Worm (Caenorhabditis elegans) whole organism, L2 larva: ENCODE results near the gene ins-8.
A peak's percentile ranks its signal among the peaks of the same experiment; 100 is the strongest.

ENCODE experiments used
- F13H6.1 ChIP-seq: sonication (generic microtip); optimal IDR thresholded peaks from 2 replicates; lab custom pipeline; 2016; ENCODE audit warnings: missing genetic modification characterization, missing compliant biosample characterization
- R02D3.7 ChIP-seq: fragments of 150-350 bp; optimal IDR thresholded peaks from 2 replicates; lab custom pipeline; 2014; ENCODE audit warnings: missing biosample characterization, missing genetic modification characterization
- Y55F3AM.14 ChIP-seq: fragments of 200-800 bp; sonication (Bioruptor generic); optimal IDR thresholded peaks from 2 replicates; lab custom pipeline; 2018; ENCODE audit warnings: mild to moderate bottlenecking, missing genetic modification characterization, missing compliant biosample characterization
- ZK546.5 ChIP-seq: sonication (generic microtip); optimal IDR thresholded peaks from 2 replicates; lab custom pipeline; 2017; ENCODE audit warnings: missing biosample characterization, missing genetic modification characterization
- alr-1 ChIP-seq: fragments of 150-350 bp; optimal IDR thresholded peaks from 2 replicates; lab custom pipeline; 2014; ENCODE audit warnings: missing biosample characterization, missing genetic modification characterization
- aly-2 ChIP-seq: fragments of 150-350 bp; optimal IDR thresholded peaks from 2 replicates; lab custom pipeline; 2014; ENCODE audit warnings: missing biosample characterization, missing genetic modification characterization
- ama-1 ChIP-seq: fragments of 150-350 bp; optimal IDR thresholded peaks from 2 replicates; lab custom pipeline; 2018; ENCODE audit warnings: inconsistent platforms
- blmp-1 ChIP-seq: sonication (generic microtip); optimal IDR thresholded peaks from 2 replicates; lab custom pipeline; 2017; ENCODE audit warnings: missing genetic modification characterization, mild to moderate bottlenecking, missing compliant biosample characterization, antibody characterized with exemption, moderate library complexity; ENCODE audit not compliant: insufficient read depth
- ceh-82 ChIP-seq: fragments of 150-350 bp; optimal IDR thresholded peaks from 2 replicates; lab custom pipeline; 2014; ENCODE audit warnings: missing biosample characterization, missing genetic modification characterization
- crh-2 ChIP-seq: sonication (generic microtip); optimal IDR thresholded peaks from 2 replicates; lab custom pipeline; 2017; ENCODE audit warnings: missing biosample characterization, missing genetic modification characterization
- dmd-4 ChIP-seq: sonication (generic microtip); optimal IDR thresholded peaks from 2 replicates; lab custom pipeline; 2017; ENCODE audit warnings: missing biosample characterization, missing genetic modification characterization
- egl-27 ChIP-seq: sonication (generic microtip); optimal IDR thresholded peaks from 3 replicates; lab custom pipeline; 2017; ENCODE audit warnings: missing biosample characterization, missing genetic modification reagents, missing genetic modification characterization
- elt-1 ChIP-seq: fragments of 150-350 bp; optimal IDR thresholded peaks from 2 replicates; lab custom pipeline; 2014; ENCODE audit warnings: missing biosample characterization, missing genetic modification characterization
- elt-3 ChIP-seq: sonication (generic microtip); optimal IDR thresholded peaks from 2 replicates; lab custom pipeline; 2017; ENCODE audit warnings: missing biosample characterization, missing genetic modification characterization
- fos-1 ChIP-seq: fragments of 150-350 bp; optimal IDR thresholded peaks from 2 replicates; lab custom pipeline; 2014; ENCODE audit warnings: missing biosample characterization, missing genetic modification characterization
- gmeb-1 ChIP-seq: fragments of 150-350 bp; optimal IDR thresholded peaks from 2 replicates; lab custom pipeline; 2014; ENCODE audit warnings: missing biosample characterization, missing genetic modification characterization
- lin-13 ChIP-seq: fragments of 150-350 bp; optimal IDR thresholded peaks from 2 replicates; lab custom pipeline; 2014; ENCODE audit warnings: missing biosample characterization, missing genetic modification reagents, missing genetic modification characterization
- lin-39 ChIP-seq: fragments of 150-350 bp; optimal IDR thresholded peaks from 2 replicates; lab custom pipeline; 2014; ENCODE audit warnings: missing biosample characterization, missing genetic modification reagents, missing genetic modification characterization
- lsy-2 ChIP-seq, 2 experiments: fragments of 150-350 bp in 1 of 2; sonication (generic microtip) in 1 of 2; optimal IDR thresholded peaks; 2 replicates each; lab custom pipeline; 2014 to 2017; ENCODE audit warnings: missing biosample characterization in 2 of 2, missing genetic modification characterization in 2 of 2
- mab-5 ChIP-seq: fragments of 150-350 bp; optimal IDR thresholded peaks from 2 replicates; lab custom pipeline; 2014; ENCODE audit warnings: missing biosample characterization, missing genetic modification characterization
- mbf-1 ChIP-seq: sonication (generic microtip); optimal IDR thresholded peaks from 2 replicates; lab custom pipeline; 2017; ENCODE audit warnings: missing biosample characterization, missing genetic modification characterization
- mdl-1 ChIP-seq, 2 experiments: fragments of 150-350 bp in 1 of 2; sonication (generic microtip) in 1 of 2; optimal IDR thresholded peaks; 2 replicates each; lab custom pipeline; 2017; ENCODE audit warnings: missing biosample characterization in 2 of 2, missing genetic modification characterization in 2 of 2
- nhr-10 ChIP-seq: sonication (generic microtip); optimal IDR thresholded peaks from 2 replicates; lab custom pipeline; 2017; ENCODE audit warnings: missing biosample characterization, missing genetic modification characterization
- nhr-11 ChIP-seq: fragments of 150-350 bp; optimal IDR thresholded peaks from 2 replicates; lab custom pipeline; 2014; ENCODE audit warnings: missing biosample characterization, missing genetic modification characterization
- nhr-129 ChIP-seq: fragments of 150-350 bp; optimal IDR thresholded peaks from 2 replicates; lab custom pipeline; 2014; ENCODE audit warnings: missing biosample characterization, missing genetic modification characterization
- nhr-21 ChIP-seq: fragments of 150-350 bp; optimal IDR thresholded peaks from 2 replicates; lab custom pipeline; 2014; ENCODE audit warnings: missing biosample characterization, missing genetic modification characterization
- nhr-23 ChIP-seq: fragments of 150-350 bp; optimal IDR thresholded peaks from 2 replicates; lab custom pipeline; 2014; ENCODE audit warnings: missing biosample characterization, missing genetic modification reagents, missing genetic modification characterization
- nhr-25 ChIP-seq: fragments of 150-350 bp; sonication (generic microtip); optimal IDR thresholded peaks from 3 replicates; lab custom pipeline; 2014; ENCODE audit warnings: missing biosample characterization, missing genetic modification characterization
- nhr-6 ChIP-seq: fragments of 150-350 bp; optimal IDR thresholded peaks from 2 replicates; lab custom pipeline; 2014; ENCODE audit warnings: missing biosample characterization, missing genetic modification characterization
- nhr-77 ChIP-seq: fragments of 150-350 bp; optimal IDR thresholded peaks from 2 replicates; lab custom pipeline; 2014; ENCODE audit warnings: missing biosample characterization, missing genetic modification characterization
- skn-1 ChIP-seq: sonication (generic microtip); optimal IDR thresholded peaks from 2 replicates; lab custom pipeline; 2017; ENCODE audit warnings: missing biosample characterization, missing genetic modification characterization
- sma-3 ChIP-seq: sonication (generic microtip); optimal IDR thresholded peaks from 2 replicates; lab custom pipeline; 2016; ENCODE audit warnings: missing genetic modification reagents, missing genetic modification characterization, missing compliant biosample characterization
- sma-9 ChIP-seq, 2 experiments: fragments of 150-350 bp in 1 of 2; sonication (generic microtip) in 1 of 2; optimal IDR thresholded peaks; 2 replicates each; lab custom pipeline; 2014 to 2016; ENCODE audit warnings: missing genetic modification characterization in 2 of 2, mild to moderate bottlenecking in 1 of 2, missing biosample characterization in 1 of 2, missing compliant biosample characterization in 1 of 2, missing genetic modification reagents in 1 of 2, moderate library complexity in 1 of 2
- unc-39 ChIP-seq: fragments of 150-350 bp; optimal IDR thresholded peaks from 2 replicates; lab custom pipeline; 2014; ENCODE audit warnings: missing biosample characterization, missing genetic modification characterization
- unc-55 ChIP-seq: fragments of 150-350 bp; sonication (generic microtip); optimal IDR thresholded peaks from 3 replicates; lab custom pipeline; 2014; ENCODE audit warnings: missing biosample characterization, missing genetic modification reagents, missing genetic modification characterization
- zag-1 ChIP-seq: fragments of 150-350 bp; optimal IDR thresholded peaks from 2 replicates; lab custom pipeline; 2014; ENCODE audit warnings: missing biosample characterization, missing genetic modification characterization
- ztf-1 ChIP-seq: fragments of 200-800 bp; sonication (Bioruptor generic); conservative IDR thresholded peaks from 2 replicates; pipeline ENCODE4 v1.3.6; 2022; ENCODE audit warnings: missing genetic modification characterization, missing compliant biosample characterization
- ztf-11 ChIP-seq: sonication (generic microtip); optimal IDR thresholded peaks from 2 replicates; lab custom pipeline; 2017; ENCODE audit warnings: missing biosample characterization, missing genetic modification characterization

ins-8 gene

ce11 chrIV:9676535-9676934 is 4.2 kb downstream of the ins-8 start:
- no peak for TF ChIP-seq unc-39 (tag; lab: Kevin White, UChicago)
- TF ChIP-seq nhr-129 (tag; lab: Kevin White, UChicago): peak; percentile 32
- peak; percentile 73 for TF ChIP-seq fos-1
- TF ChIP-seq sma-9 (GFP tag; optimal IDR thresholded peaks at IDR 0.05; lab: Kevin White, UChicago): peak; percentile 75
- no peak for TF ChIP-seq sma-9 (tag; optimal IDR thresholded peaks at IDR 0.05; lab: Kevin White, UChicago)
- peak in 1 of 2 experiments; percentile 30 for TF ChIP-seq mdl-1 (tag; optimal IDR thresholded peaks at IDR 0.05; lab: Kevin White, UChicago)
- TF ChIP-seq crh-2 (tag; lab: Kevin White, UChicago): peak; percentile 71
- TF ChIP-seq nhr-11 (tag; lab: Kevin White, UChicago): no peak
- TF ChIP-seq ztf-1: no peak
- TF ChIP-seq gmeb-1: peak; percentile 13
- TF ChIP-seq F13H6.1 (tag; lab: Kevin White, UChicago): peak; percentile 32
- TF ChIP-seq nhr-23 (tag; lab: Kevin White, UChicago): no peak
- TF ChIP-seq skn-1: no peak

- TF ChIP-seq aly-2: no peak
- TF ChIP-seq blmp-1 (tag; lab: Kevin White, UChicago): no peak
- no peak for TF ChIP-seq ztf-1
- TF ChIP-seq fos-1: no peak
- no peak for TF ChIP-seq ama-1 (lab: Kevin White, UChicago)
- TF ChIP-seq ztf-11: no peak
- TF ChIP-seq unc-55: no peak
- TF ChIP-seq, all 48 proteins: peak for 0
Measured at ce11 chrIV:9675572-9675971, 5.2 kb downstream of the ins-8 start, which contains the start of gene nhr-34. Gene nhr-34, minus strand, starts transcription at chrIV:9675672.

ce11 chrIV:9673683-9674336 is 6.9 kb downstream of the ins-8 start:
- TF ChIP-seq mbf-1 (no peak), lin-39 (tag; lab: Kevin White, UChicago) (no peak), nhr-10 (tag; lab: Kevin White, UChicago) (no peak), skn-1 (no peak), lsy-2 (tag; optimal IDR thresholded peaks at IDR 0.05; lab: Kevin White, UChicago) (no peak), crh-2 (tag; lab: Kevin White, UChicago) (peak; percentile 71), ceh-82 (tag; lab: Kevin White, UChicago) (no peak), ztf-1 (no peak), nhr-23 (tag; lab: Kevin White, UChicago) (no peak), zag-1 (tag; lab: Kevin White, UChicago) (no peak), Y55F3AM.14 (no peak), lin-13 (GFP tag; lab: Kevin White, UChicago) (no peak), mab-5 (no peak), nhr-77 (no peak), fos-1 (peak; percentile 25), nhr-25 (tag; lab: Kevin White, UChicago) (no peak), aly-2 (no peak), alr-1 (tag; lab: Kevin White, UChicago) (no peak), sma-9 (GFP tag; optimal IDR thresholded peaks at IDR 0.05; lab: Kevin White, UChicago) (peak; percentile 60), sma-9 (tag; optimal IDR thresholded peaks at IDR 0.05; lab: Kevin White, UChicago) (no peak), nhr-129 (tag; lab: Kevin White, UChicago) (no peak), elt-1 (tag; lab: Kevin White, UChicago) (peak; percentile 48), ZK546.5 (tag; lab: Kevin White, UChicago) (no peak), mdl-1 (tag; optimal IDR thresholded peaks at IDR 0.05; lab: Kevin White, UChicago) (peak in 1 of 2 experiments; percentile 30), ama-1 (lab: Kevin White, UChicago) (no peak)
- TF ChIP-seq, all 48 proteins: peak for 5

ce11 chrIV:9673206-9673605 is 7.5 kb downstream of the ins-8 start:
- TF ChIP-seq blmp-1 (tag; lab: Kevin White, UChicago) (peak; percentile 81), elt-3 (tag; lab: Kevin White, UChicago) (no peak), unc-55 (no peak), sma-9 (GFP tag; optimal IDR thresholded peaks at IDR 0.05; lab: Kevin White, UChicago) (peak; percentile 32), sma-9 (tag; optimal IDR thresholded peaks at IDR 0.05; lab: Kevin White, UChicago) (no peak), nhr-10 (tag; lab: Kevin White, UChicago) (no peak), lsy-2 (tag; optimal IDR thresholded peaks at IDR 0.05; lab: Kevin White, UChicago) (no peak), nhr-129 (tag; lab: Kevin White, UChicago) (no peak), nhr-25 (tag; lab: Kevin White, UChicago) (peak; percentile 41)

- TF ChIP-seq Y55F3AM.14 (peak; percentile 8), sma-9 (GFP tag; optimal IDR thresholded peaks at IDR 0.05; lab: Kevin White, UChicago) (peak; percentile 92), sma-9 (tag; optimal IDR thresholded peaks at IDR 0.05; lab: Kevin White, UChicago) (no peak), mbf-1 (no peak), blmp-1 (tag; lab: Kevin White, UChicago) (peak; percentile 34), mdl-1 (tag; optimal IDR thresholded peaks at IDR 0.05; lab: Kevin White, UChicago) (peak in 1 of 2 experiments; percentile 41), nhr-21 (tag; lab: Kevin White, UChicago) (peak; percentile 92), nhr-129 (tag; lab: Kevin White, UChicago) (peak; percentile 45), ceh-82 (tag; lab: Kevin White, UChicago) (no peak), F13H6.1 (tag; lab: Kevin White, UChicago) (no peak), dmd-4 (tag; lab: Kevin White, UChicago) (no peak), nhr-6 (no peak), gmeb-1 (peak; percentile 44), lsy-2 (tag; optimal IDR thresholded peaks at IDR 0.05; lab: Kevin White, UChicago) (peak in 1 of 2 experiments; percentile 81), sma-3 (peak; percentile 84), fos-1 (peak; percentile 39), skn-1 (no peak), zag-1 (tag; lab: Kevin White, UChicago) (no peak), R02D3.7 (tag; lab: Kevin White, UChicago) (no peak), crh-2 (tag; lab: Kevin White, UChicago) (peak; percentile 13), nhr-25 (tag; lab: Kevin White, UChicago) (peak; percentile 73), egl-27 (tag; lab: Kevin White, UChicago) (no peak), unc-55 (no peak)
Measured at ce11 chrIV:9672434-9672833, 8.3 kb downstream of the ins-8 start.
